Fruit fly (Drosophila melanogaster) whole organism, embryonic: ENCODE measurements around the gene Cdc42.

Experiments
- BEAF-32 ChIP-seq: fragments of 200-800 bp; sonication (Bioruptor generic); optimal IDR thresholded peaks from 3 replicates; lab custom pipeline; 2017; ENCODE audit warnings: missing biosample characterization, missing genetic modification characterization, mild to moderate bottlenecking, moderate library complexity, missing genetic modification reagents
- CG10462 ChIP-seq: fragments of 200-800 bp; sonication (Bioruptor generic); optimal IDR thresholded peaks from 2 replicates; lab custom pipeline; 2016; ENCODE audit warnings: missing biosample characterization, missing genetic modification characterization
- CG10654 ChIP-seq: fragments of 200-800 bp; sonication (Bioruptor generic); optimal IDR thresholded peaks from 2 replicates; lab custom pipeline; 2016; ENCODE audit warnings: missing biosample characterization, missing genetic modification characterization
- CG12071 ChIP-seq: fragments of 200-800 bp; sonication (Bioruptor generic); optimal IDR thresholded peaks from 3 replicates; lab custom pipeline; 2018; ENCODE audit warnings: missing biosample characterization, mild to moderate bottlenecking, missing genetic modification characterization
- CG13287 ChIP-seq: fragments of 200-800 bp; sonication (Bioruptor generic); IDR thresholded peaks from 2 replicates; pipeline ENCODE4 v1.3.6; 2022; ENCODE audit warnings: missing biosample characterization, missing genetic modification characterization; ENCODE audit not compliant: partially characterized antibody
- CG14441 ChIP-seq: fragments of 200-800 bp; sonication (Bioruptor generic); IDR thresholded peaks from 2 replicates; pipeline ENCODE4 v1.3.6; 2022; ENCODE audit warnings: missing biosample characterization, missing genetic modification characterization
- CG15011 ChIP-seq: fragments of 200-800 bp; sonication (Bioruptor generic); optimal IDR thresholded peaks from 3 replicates; lab custom pipeline; 2018; ENCODE audit warnings: missing biosample characterization, mild to moderate bottlenecking, missing genetic modification characterization
- CG1602 ChIP-seq: fragments of 200-800 bp; sonication (Bioruptor generic); optimal IDR thresholded peaks from 3 replicates; lab custom pipeline; 2016; ENCODE audit warnings: missing biosample characterization, missing genetic modification characterization
- CG1647 ChIP-seq: fragments of 200-800 bp; sonication (Bioruptor generic); optimal IDR thresholded peaks from 3 replicates; lab custom pipeline; 2016; ENCODE audit warnings: missing biosample characterization, missing genetic modification characterization
- CG16863 ChIP-seq: fragments of 200-800 bp; sonication (Bioruptor generic); optimal IDR thresholded peaks from 3 replicates; lab custom pipeline; 2016; ENCODE audit warnings: missing biosample characterization, missing genetic modification characterization
- CG17328 ChIP-seq: fragments of 200-800 bp; sonication (Bioruptor generic); IDR thresholded peaks from 2 replicates; pipeline ENCODE4 v1.3.6; 2022; ENCODE audit warnings: missing biosample characterization, missing genetic modification characterization
- CG17361 ChIP-seq: fragments of 200-800 bp; sonication (Bioruptor generic); IDR thresholded peaks from 3 replicates; pipeline ENCODE4 v1.3.6; 2022; ENCODE audit warnings: missing biosample characterization, missing genetic modification characterization
- CG18476 ChIP-seq: fragments of 200-800 bp; sonication (Bioruptor generic); optimal IDR thresholded peaks from 2 replicates; lab custom pipeline; 2016; ENCODE audit warnings: missing biosample characterization, mild to moderate bottlenecking, missing genetic modification characterization
- CG2202 ChIP-seq: fragments of 200-800 bp; sonication (Bioruptor generic); optimal IDR thresholded peaks from 2 replicates; lab custom pipeline; 2018; ENCODE audit warnings: missing biosample characterization, mild to moderate bottlenecking, missing genetic modification characterization
- CG3847 ChIP-seq: fragments of 200-800 bp; sonication (Bioruptor generic); IDR thresholded peaks from 2 replicates; pipeline ENCODE4 v1.3.6; 2022; ENCODE audit warnings: missing biosample characterization, missing genetic modification characterization
- CG3995 ChIP-seq: fragments of 200-800 bp; sonication (Bioruptor generic); optimal IDR thresholded peaks from 3 replicates; lab custom pipeline; 2016; ENCODE audit warnings: missing biosample characterization, missing genetic modification characterization
- CG4820 ChIP-seq: fragments of 200-800 bp; sonication (Bioruptor generic); optimal IDR thresholded peaks from 3 replicates; lab custom pipeline; 2016; ENCODE audit warnings: missing biosample characterization, missing genetic modification characterization
- CG6683 ChIP-seq: fragments of 200-800 bp; sonication (Bioruptor generic); optimal IDR thresholded peaks from 2 replicates; lab custom pipeline; 2017; ENCODE audit warnings: missing biosample characterization, mild to moderate bottlenecking, missing genetic modification characterization, missing genetic modification reagents
- CrebB ChIP-seq: fragments of 200-800 bp; sonication (Bioruptor generic); optimal IDR thresholded peaks from 3 replicates; lab custom pipeline; 2018; ENCODE audit warnings: missing biosample characterization, mild to moderate bottlenecking, missing genetic modification characterization
- Ets97D ChIP-seq: fragments of 200-800 bp; sonication (Bioruptor generic); optimal IDR thresholded peaks from 3 replicates; lab custom pipeline; 2016; ENCODE audit warnings: missing biosample characterization, missing genetic modification characterization
- MTF-1 ChIP-seq: fragments of 200-800 bp; sonication (Bioruptor generic); optimal IDR thresholded peaks from 2 replicates; lab custom pipeline; 2018; ENCODE audit warnings: missing biosample characterization, mild to moderate bottlenecking, missing genetic modification characterization, borderline replicate concordance
- Oli ChIP-seq: fragments of 200-800 bp; sonication (Bioruptor generic); optimal IDR thresholded peaks from 2 replicates; lab custom pipeline; 2018; ENCODE audit warnings: missing biosample characterization, mild to moderate bottlenecking, missing genetic modification characterization, moderate library complexity
- Poxn ChIP-seq: fragments of 200-800 bp; sonication (Bioruptor generic); IDR thresholded peaks from 2 replicates; pipeline ENCODE4 v1.3.6; 2022; ENCODE audit warnings: missing biosample characterization, missing genetic modification characterization
- Rx ChIP-seq: fragments of 200-800 bp; sonication (Bioruptor generic); IDR thresholded peaks from 2 replicates; pipeline ENCODE4 v1.3.6; 2022; ENCODE audit warnings: missing biosample characterization, missing genetic modification characterization
- Sox100B ChIP-seq: fragments of 200-800 bp; sonication (Bioruptor generic); optimal IDR thresholded peaks from 3 replicates; lab custom pipeline; 2018; ENCODE audit warnings: missing biosample characterization, mild to moderate bottlenecking, missing genetic modification characterization
- YL-1 ChIP-seq: fragments of 200-800 bp; sonication (Bioruptor generic); optimal IDR thresholded peaks from 3 replicates; lab custom pipeline; 2017; ENCODE audit warnings: missing biosample characterization, mild to moderate bottlenecking, missing genetic modification characterization
- ab ChIP-seq: fragments of 200-800 bp; sonication (Bioruptor generic); optimal IDR thresholded peaks from 2 replicates; lab custom pipeline; 2016; ENCODE audit warnings: missing biosample characterization, missing genetic modification characterization
- ac ChIP-seq: fragments of 200-800 bp; sonication (Bioruptor generic); optimal IDR thresholded peaks from 3 replicates; lab custom pipeline; 2017; ENCODE audit warnings: missing biosample characterization, mild to moderate bottlenecking, missing genetic modification characterization
- btn ChIP-seq: fragments of 200-800 bp; sonication (Bioruptor generic); optimal IDR thresholded peaks from 2 replicates; lab custom pipeline; 2016; ENCODE audit warnings: missing biosample characterization, missing genetic modification characterization
- corto ChIP-seq: fragments of 200-800 bp; sonication (Bioruptor generic); optimal IDR thresholded peaks from 2 replicates; lab custom pipeline; 2016; ENCODE audit warnings: missing biosample characterization, mild to moderate bottlenecking, missing genetic modification characterization, moderate library complexity
- crc ChIP-seq: fragments of 200-800 bp; sonication (Bioruptor generic); optimal IDR thresholded peaks from 2 replicates; lab custom pipeline; 2016; ENCODE audit warnings: missing biosample characterization, missing genetic modification characterization
- exex ChIP-seq: fragments of 200-800 bp; sonication (Bioruptor generic); optimal IDR thresholded peaks from 4 replicates; lab custom pipeline; 2018; ENCODE audit warnings: missing biosample characterization, mild to moderate bottlenecking, missing genetic modification characterization, moderate library complexity
- h ChIP-seq: fragments of >200 bp; optimal IDR thresholded peaks from 2 replicates; lab custom pipeline; 2017
- lilli ChIP-seq: fragments of 200-800 bp; sonication (Bioruptor generic); optimal IDR thresholded peaks from 3 replicates; lab custom pipeline; 2016; ENCODE audit warnings: missing biosample characterization, missing genetic modification characterization
- maf-S ChIP-seq: fragments of 200-800 bp; sonication (Bioruptor generic); optimal IDR thresholded peaks from 2 replicates; lab custom pipeline; 2016; ENCODE audit warnings: missing biosample characterization, missing genetic modification characterization
- onecut ChIP-seq: fragments of 200-800 bp; sonication (Bioruptor generic); IDR thresholded peaks from 2 replicates; pipeline ENCODE4 v1.3.6; 2022; ENCODE audit warnings: missing biosample characterization, missing genetic modification characterization
- pfk ChIP-seq: fragments of 200-800 bp; sonication (Bioruptor generic); optimal IDR thresholded peaks from 2 replicates; lab custom pipeline; 2018; ENCODE audit warnings: missing biosample characterization, mild to moderate bottlenecking, missing genetic modification characterization, moderate library complexity
- pum ChIP-seq: fragments of 200-800 bp; sonication (Bioruptor generic); optimal IDR thresholded peaks from 2 replicates; lab custom pipeline; 2016; ENCODE audit warnings: missing biosample characterization, missing genetic modification characterization
- repo ChIP-seq: fragments of 200-800 bp; sonication (Bioruptor generic); optimal IDR thresholded peaks from 2 replicates; lab custom pipeline; 2016; ENCODE audit warnings: missing biosample characterization, missing genetic modification characterization
- salm ChIP-seq: fragments of 200-800 bp; sonication (Bioruptor generic); optimal IDR thresholded peaks from 2 replicates; lab custom pipeline; 2018; ENCODE audit warnings: missing biosample characterization, mild to moderate bottlenecking, missing genetic modification characterization
- sd ChIP-seq: fragments of 200-800 bp; sonication (Bioruptor generic); optimal IDR thresholded peaks from 3 replicates; lab custom pipeline; 2018; ENCODE audit warnings: missing biosample characterization, mild to moderate bottlenecking, missing genetic modification characterization, moderate library complexity
- sens-2 ChIP-seq: fragments of 200-800 bp; sonication (Bioruptor generic); IDR thresholded peaks from 2 replicates; pipeline ENCODE4 v1.3.6; 2022; ENCODE audit warnings: missing biosample characterization, missing genetic modification characterization
- slou ChIP-seq: fragments of 200-800 bp; sonication (Bioruptor generic); optimal IDR thresholded peaks from 3 replicates; lab custom pipeline; 2016; ENCODE audit warnings: missing biosample characterization, missing genetic modification characterization
- sr ChIP-seq: fragments of 200-800 bp; sonication (Bioruptor generic); IDR thresholded peaks from 3 replicates; pipeline ENCODE4 v1.3.6; 2022; ENCODE audit warnings: missing biosample characterization, missing genetic modification characterization
- stwl ChIP-seq: fragments of 200-800 bp; sonication (Bioruptor generic); optimal IDR thresholded peaks from 3 replicates; lab custom pipeline; 2018; ENCODE audit warnings: missing biosample characterization, mild to moderate bottlenecking, missing genetic modification characterization, moderate library complexity
- tna ChIP-seq: fragments of 200-800 bp; sonication (Bioruptor generic); IDR thresholded peaks from 2 replicates; pipeline ENCODE4 v1.3.6; 2022; ENCODE audit warnings: missing biosample characterization, missing genetic modification characterization; ENCODE audit not compliant: partially characterized antibody
- trh ChIP-seq: fragments of 200-800 bp; sonication (Bioruptor generic); optimal IDR thresholded peaks from 2 replicates; lab custom pipeline; 2016; ENCODE audit warnings: missing biosample characterization, missing genetic modification characterization
- vvl ChIP-seq: fragments of 200-800 bp; sonication (Bioruptor generic); IDR thresholded peaks from 2 replicates; pipeline ENCODE4 v1.3.6; 2022; ENCODE audit warnings: missing biosample characterization, missing genetic modification characterization
- wor ChIP-seq: fragments of 200-800 bp; sonication (Bioruptor generic); IDR thresholded peaks from 2 replicates; pipeline ENCODE4 v1.3.6; 2022; ENCODE audit warnings: missing biosample characterization, missing genetic modification characterization
- zen2 ChIP-seq: fragments of 200-800 bp; sonication (Bioruptor generic); IDR thresholded peaks from 3 replicates; pipeline ENCODE4 v1.3.6; 2022; ENCODE audit warnings: missing biosample characterization, missing genetic modification characterization; ENCODE audit not compliant: partially characterized antibody

Cdc42 gene

DNA sequence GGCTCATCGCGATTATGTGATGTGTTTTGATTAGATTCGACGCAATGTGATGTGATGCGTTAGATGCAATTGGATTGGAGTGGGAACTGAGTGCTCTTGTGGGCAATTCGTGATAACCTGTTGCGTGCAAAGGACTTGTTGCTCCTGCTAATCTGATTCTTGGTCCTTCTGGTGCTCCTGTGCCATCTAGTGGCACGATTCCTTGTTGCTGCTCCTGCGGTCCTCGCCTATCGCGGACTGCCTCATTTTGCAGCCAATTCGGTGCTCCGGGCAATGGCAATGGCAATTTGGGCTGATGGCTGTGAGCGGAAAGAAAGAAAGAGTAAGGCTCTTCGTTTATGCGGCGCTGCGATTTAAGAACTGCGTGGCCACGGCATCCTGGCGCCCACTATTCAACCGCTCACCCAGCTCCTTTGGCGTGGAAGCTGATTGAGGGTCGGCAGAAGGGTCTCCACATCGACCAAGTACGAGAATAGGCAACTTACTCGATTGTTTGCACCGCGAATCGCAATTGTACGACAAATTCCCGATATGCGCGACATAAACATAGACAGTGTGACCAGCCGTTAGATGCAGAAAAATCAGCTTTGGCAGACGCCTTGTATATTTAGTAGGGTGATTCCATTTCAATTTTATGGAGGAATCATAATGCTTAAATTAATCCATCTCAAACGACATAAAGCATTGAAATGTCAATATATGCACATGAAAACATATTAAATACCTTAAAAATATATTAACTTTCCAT is 3.8 kb upstream of the Cdc42 start, which contains the start of gene Mer (continued):
- TF ChIP-seq CG15011 (GFP tag; lab: Kevin White, UChicago) = no peak
- peak; percentile 76 for TF ChIP-seq repo (GFP tag; lab: Kevin White, UChicago)
- peak; percentile 90 for TF ChIP-seq CG12071 (GFP tag; lab: Kevin White, UChicago)
- peak; percentile 62 for TF ChIP-seq CG10462
- TF ChIP-seq ab (GFP tag; lab: Kevin White, UChicago) = peak; percentile 57
- TF ChIP-seq CG13287 (GFP tag; lab: Robert Waterston, UW) = peak; percentile 53; the same call in 1 of the 2 replicates
- peak; percentile 75 for TF ChIP-seq CG18476 (GFP tag; lab: Kevin White, UChicago)
- peak; percentile 77 for TF ChIP-seq CG14441 (GFP tag; lab: Robert Waterston, UW)
- TF ChIP-seq Sox100B (GFP tag; lab: Kevin White, UChicago) = no peak
- TF ChIP-seq pum (GFP tag; lab: Kevin White, UChicago) = peak; percentile 78
- TF ChIP-seq CG1602 (GFP tag; lab: Kevin White, UChicago) = peak; percentile 64
- TF ChIP-seq CG6683 (GFP tag; lab: Kevin White, UChicago) = peak; percentile 58
- peak; percentile 82 for TF ChIP-seq vvl (GFP tag; lab: Robert Waterston, UW)
- TF ChIP-seq zen2 (GFP tag; lab: Robert Waterston, UW) = no peak
- TF ChIP-seq CG16863 = peak; percentile 85
- peak; percentile 71 for TF ChIP-seq MTF-1
- TF ChIP-seq stwl (tag; lab: Kevin White, UChicago) = peak; percentile 59
- TF ChIP-seq wor (GFP tag; lab: Robert Waterston, UW) = peak; percentile 56; the same call in 1 of the 2 replicates
- peak; percentile 6 for TF ChIP-seq corto
- peak; percentile 75 for TF ChIP-seq CG3847
- peak; percentile 66 for TF ChIP-seq salm (tag; lab: Kevin White, UChicago)
- TF ChIP-seq CG2202 (tag; lab: Kevin White, UChicago) = peak; percentile 60
- peak; percentile 3 for TF ChIP-seq pfk (GFP tag; lab: Kevin White, UChicago)
- peak; percentile 63 for TF ChIP-seq Rx (GFP tag; lab: Robert Waterston, UW)
- TF ChIP-seq onecut = peak; percentile 78
- peak; percentile 75 for TF ChIP-seq CG17328 (GFP tag; lab: Robert Waterston, UW)
- TF ChIP-seq exex (tag; lab: Kevin White, UChicago) = no peak
- TF ChIP-seq btn (GFP tag; lab: Kevin White, UChicago) = peak; percentile 74
- TF ChIP-seq CrebB (tag; lab: Kevin White, UChicago) = peak; percentile 83
- TF ChIP-seq maf-S (GFP tag; lab: Kevin White, UChicago) = peak; percentile 81
- peak; percentile 49; the same call in 1 of the 2 replicates for TF ChIP-seq Poxn (GFP tag; lab: Robert Waterston, UW)
- TF ChIP-seq CG17361 (GFP tag; lab: Robert Waterston, UW) = peak; percentile 79
- TF ChIP-seq Ets97D (GFP tag; lab: Kevin White, UChicago) = peak; percentile 48
- peak; percentile 31; the same call in 1 of the 3 replicates for TF ChIP-seq sr
- TF ChIP-seq ac = peak; percentile 60
- peak; percentile 91 for TF ChIP-seq lilli (GFP tag; lab: Kevin White, UChicago)
- peak; percentile 99 for TF ChIP-seq CG4820 (GFP tag; lab: Kevin White, UChicago)
- peak; percentile 34 for TF ChIP-seq BEAF-32 (GFP tag; lab: Kevin White, UChicago)
- TF ChIP-seq sd = no peak
- peak; percentile 71 for TF ChIP-seq YL-1 (GFP tag; lab: Kevin White, UChicago)
- TF ChIP-seq CG3995 = peak; percentile 44
- peak; percentile 38; the same call in 1 of the 2 replicates for TF ChIP-seq tna
- TF ChIP-seq CG1647 (GFP tag; lab: Kevin White, UChicago) = peak; percentile 62
- TF ChIP-seq slou (GFP tag; lab: Kevin White, UChicago) = peak; percentile 59
- TF ChIP-seq crc (GFP tag; lab: Kevin White, UChicago) = peak; percentile 82
- no peak for TF ChIP-seq h (lab: Kevin White, UChicago)
- TF ChIP-seq trh = peak; percentile 37
- peak; percentile 76 for TF ChIP-seq Oli (tag; lab: Kevin White, UChicago)
- peak; percentile 75 for TF ChIP-seq CG10654
- TF ChIP-seq sens-2 (GFP tag; lab: Robert Waterston, UW) = 0 out of 2 replicates have a peak, but pooled peaks have one; percentile 58
